Worm (Caenorhabditis elegans): ENCODE data around the gene srbc-68.
"Not testable (repeated sequence)": the region's sequence is repeated elsewhere in the genome, so short reads cannot be mapped to it uniquely, and the experiment has no call there.

- not testable (repeated sequence) for TF ChIP-seq F55B11.4 (tag; optimal IDR thresholded peaks at IDR 0.05; ENCODE audit: borderline replicate concordance, insufficient read depth); sea-2 (GFP tag; IDR thresholded peaks at IDR 0.05); ceh-79 (tag; optimal IDR thresholded peaks at IDR 0.05); nfya-2 (GFP tag; IDR thresholded peaks at IDR 0.05); Y56A3A.18 (GFP tag; IDR thresholded peaks at IDR 0.05); T26A5.8 (tag; optimal IDR thresholded peaks at IDR 0.05); nhr-27 (tag; optimal IDR thresholded peaks at IDR 0.05); ztf-6 (GFP tag; IDR thresholded peaks at IDR 0.05); ama-1 (optimal IDR thresholded peaks at IDR 0.05); ama-1 (GFP tag; optimal IDR thresholded peaks at IDR 0.05); lin-40 (tag; optimal IDR thresholded peaks at IDR 0.05)
These were observed 12.3 kb upstream of the srbc-68 start, which contains the start of gene T24A6.1 for ce11 chrV:3558744-3559143.
